Worm (Caenorhabditis elegans) whole organism, mixed stage, embryonic: Measurements from ENCODE around the gene R07B1.9.

Experiments
- M03D4.4 ChIP-seq: sonication (generic microtip); optimal IDR thresholded peaks from 2 replicates; lab custom pipeline; 2017; ENCODE audit warnings: mild to moderate bottlenecking, missing genetic modification characterization, missing compliant biosample characterization
- bed-3 ChIP-seq: fragments of 200-800 bp; sonication (Bioruptor generic); optimal IDR thresholded peaks from 3 replicates; lab custom pipeline; 2018; ENCODE audit warnings: mild to moderate bottlenecking, missing genetic modification characterization, moderate library complexity, missing compliant biosample characterization
- blmp-1 ChIP-seq: fragments of 150-350 bp; optimal IDR thresholded peaks from 2 replicates; lab custom pipeline; 2014; ENCODE audit warnings: missing biosample characterization, missing genetic modification characterization
- ceh-39 ChIP-seq: fragments of 150-350 bp; optimal IDR thresholded peaks from 2 replicates; lab custom pipeline; 2014; ENCODE audit warnings: missing biosample characterization, missing genetic modification characterization
- ces-1 ChIP-seq: fragments of 150-350 bp; optimal IDR thresholded peaks from 2 replicates; lab custom pipeline; 2014; ENCODE audit warnings: missing biosample characterization, missing genetic modification reagents, missing genetic modification characterization
- cnd-1 ChIP-seq: fragments of 200-800 bp; sonication (Bioruptor generic); optimal IDR thresholded peaks from 2 replicates; lab custom pipeline; 2018; ENCODE audit warnings: mild to moderate bottlenecking, missing genetic modification characterization, missing compliant biosample characterization
- elt-1 ChIP-seq: sonication (generic microtip); optimal IDR thresholded peaks from 2 replicates; lab custom pipeline; 2017; ENCODE audit warnings: missing genetic modification characterization, mild to moderate bottlenecking, missing compliant biosample characterization, antibody characterized with exemption, moderate library complexity, borderline replicate concordance; ENCODE audit not compliant: insufficient read depth
- elt-3 ChIP-seq: fragments of 150-350 bp; optimal IDR thresholded peaks from 2 replicates; lab custom pipeline; 2014; ENCODE audit warnings: missing biosample characterization, missing genetic modification characterization
- flh-1 ChIP-seq: fragments of 200-800 bp; sonication (Bioruptor generic); optimal IDR thresholded peaks from 2 replicates; lab custom pipeline; 2018; ENCODE audit warnings: mild to moderate bottlenecking, missing genetic modification characterization, moderate library complexity, missing compliant biosample characterization
- hlh-1 ChIP-seq: fragments of 150-350 bp; optimal IDR thresholded peaks from 2 replicates; lab custom pipeline; 2014; ENCODE audit warnings: missing biosample characterization, missing genetic modification reagents, missing genetic modification characterization
- lin-32 ChIP-seq: fragments of 200-800 bp; sonication (Bioruptor generic); optimal IDR thresholded peaks from 2 replicates; lab custom pipeline; 2018; ENCODE audit warnings: mild to moderate bottlenecking, missing genetic modification characterization, missing compliant biosample characterization
- lsy-2 ChIP-seq: fragments of 150-350 bp; optimal IDR thresholded peaks from 2 replicates; lab custom pipeline; 2014; ENCODE audit warnings: missing biosample characterization, missing genetic modification characterization
- mab-5 ChIP-seq: fragments of 150-350 bp; optimal IDR thresholded peaks from 2 replicates; lab custom pipeline; 2014; ENCODE audit warnings: missing biosample characterization, missing genetic modification characterization
- mep-1 ChIP-seq: fragments of 150-350 bp; optimal IDR thresholded peaks from 2 replicates; lab custom pipeline; 2017; ENCODE audit warnings: missing biosample characterization, missing genetic modification reagents, missing genetic modification characterization, inconsistent platforms
- nhr-12 ChIP-seq: fragments of 150-350 bp; optimal IDR thresholded peaks from 2 replicates; lab custom pipeline; 2014; ENCODE audit warnings: missing biosample characterization, missing genetic modification characterization
- nhr-2 ChIP-seq: fragments of 150-350 bp; optimal IDR thresholded peaks from 2 replicates; lab custom pipeline; 2014; ENCODE audit warnings: missing biosample characterization, missing genetic modification characterization
- nhr-28 ChIP-seq: fragments of 150-350 bp; optimal IDR thresholded peaks from 2 replicates; lab custom pipeline; 2014; ENCODE audit warnings: missing biosample characterization, missing genetic modification characterization
- nhr-76 ChIP-seq: sonication (generic microtip); optimal IDR thresholded peaks from 2 replicates; lab custom pipeline; 2017; ENCODE audit warnings: missing biosample characterization, missing genetic modification characterization
- pha-4 ChIP-seq: fragments of 150-350 bp; optimal IDR thresholded peaks from 2 replicates; lab custom pipeline; 2018; ENCODE audit warnings: missing biosample characterization, missing genetic modification reagents, missing genetic modification characterization
- sem-2 ChIP-seq: fragments of 200-800 bp; sonication (Bioruptor generic); optimal IDR thresholded peaks from 2 replicates; lab custom pipeline; 2018; ENCODE audit warnings: mild to moderate bottlenecking, missing genetic modification characterization, missing compliant biosample characterization
- snpc-4 ChIP-seq: fragments of 150-350 bp; optimal IDR thresholded peaks from 2 replicates; lab custom pipeline; 2014; ENCODE audit warnings: missing biosample characterization, missing genetic modification characterization
- sptf-1 ChIP-seq: sonication (generic microtip); optimal IDR thresholded peaks from 2 replicates; lab custom pipeline; 2017; ENCODE audit warnings: mild to moderate bottlenecking, missing genetic modification characterization, moderate library complexity, missing compliant biosample characterization
- tbx-8 ChIP-seq: fragments of 200-800 bp; sonication (Bioruptor generic); optimal IDR thresholded peaks from 2 replicates; lab custom pipeline; 2018; ENCODE audit warnings: mild to moderate bottlenecking, missing genetic modification characterization, moderate library complexity, missing compliant biosample characterization
- unc-120 ChIP-seq: sonication (generic microtip); optimal IDR thresholded peaks from 2 replicates; lab custom pipeline; 2017; ENCODE audit warnings: missing genetic modification characterization, missing compliant biosample characterization; ENCODE audit not compliant: poor library complexity, severe bottlenecking
- unc-39 ChIP-seq: fragments of 150-350 bp; optimal IDR thresholded peaks from 2 replicates; lab custom pipeline; 2014; ENCODE audit warnings: missing biosample characterization, missing genetic modification characterization
- unc-62 ChIP-seq: fragments of 150-350 bp; optimal IDR thresholded peaks from 2 replicates; lab custom pipeline; 2014; ENCODE audit warnings: missing biosample characterization, missing genetic modification reagents, missing genetic modification characterization
- ztf-11 ChIP-seq: fragments of 150-350 bp; optimal IDR thresholded peaks from 2 replicates; lab custom pipeline; 2014; ENCODE audit warnings: missing biosample characterization, missing genetic modification characterization

Gene R07B1.9

DNA sequence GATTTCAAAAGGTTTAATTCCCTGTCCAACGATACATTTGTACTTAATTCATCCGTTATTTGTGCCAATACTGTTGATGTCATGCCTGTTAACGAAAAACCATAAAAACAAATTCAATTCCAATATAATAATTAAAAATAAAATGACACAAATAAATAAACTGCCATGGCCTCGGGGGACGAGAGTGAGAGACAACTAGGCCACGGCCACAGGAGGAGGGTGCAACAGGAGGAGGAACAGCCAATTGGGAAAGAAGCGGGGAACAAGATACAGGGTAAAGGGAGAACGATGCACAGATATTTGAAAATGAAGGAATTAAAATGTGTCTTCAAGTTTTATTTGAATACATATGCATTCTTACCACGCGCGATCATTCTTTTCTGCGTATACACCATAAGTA is 40.1 kb downstream of the R07B1.9 start, which contains the start of gene F21G4.6:
Gene F21G4.6 (minus strand): TSS at position 87 of the 400 bp plus-strand sequence.
- TF ChIP-seq unc-39 (tag; lab: Kevin White, UChicago) (no peak), mab-5 (tag; lab: Kevin White, UChicago) (no peak), flh-1 (no peak), lsy-2 (no peak), blmp-1 (no peak), nhr-76 (no peak), ces-1 (no peak), sem-2 (GFP tag; lab: Kevin White, UChicago) (no peak), ztf-11 (tag; lab: Kevin White, UChicago) (no peak), elt-1 (tag; lab: Kevin White, UChicago) (no peak), nhr-12 (tag; lab: Kevin White, UChicago) (no peak), ceh-39 (tag; lab: Kevin White, UChicago) (no peak), cnd-1 (tag; lab: Kevin White, UChicago) (no peak), sptf-1 (no peak), pha-4 (tag; lab: Kevin White, UChicago) (no peak), mep-1 (tag; lab: Kevin White, UChicago) (no peak)

DNA sequence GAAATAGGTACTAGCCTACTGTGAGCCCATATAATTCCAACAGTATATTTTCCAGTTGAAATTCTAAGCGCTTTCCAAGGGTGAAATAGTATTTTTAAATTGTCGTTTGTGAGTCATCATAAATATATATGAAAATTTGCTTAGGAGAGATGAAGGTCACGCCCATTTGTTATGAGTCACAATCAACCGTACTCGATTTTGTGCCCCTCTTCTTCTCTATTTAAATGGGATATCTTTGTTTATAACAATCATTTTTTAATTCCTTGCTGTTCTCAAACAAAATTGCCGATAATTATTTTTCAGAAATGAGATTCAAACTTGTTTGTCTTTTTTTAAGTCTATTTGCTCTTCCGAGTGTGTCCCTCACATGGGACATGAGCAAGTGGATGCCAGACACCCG is 41.8 kb downstream of the R07B1.9 start, which contains the start of gene folr-1:
Gene folr-1 (plus strand): TSS at position 301 of the 400 bp plus-strand sequence.
- TF ChIP-seq pha-4 (tag; lab: Kevin White, UChicago) (no peak), flh-1 (no peak), nhr-2 (no peak), snpc-4 (tag; lab: Kevin White, UChicago) (no peak)

DNA sequence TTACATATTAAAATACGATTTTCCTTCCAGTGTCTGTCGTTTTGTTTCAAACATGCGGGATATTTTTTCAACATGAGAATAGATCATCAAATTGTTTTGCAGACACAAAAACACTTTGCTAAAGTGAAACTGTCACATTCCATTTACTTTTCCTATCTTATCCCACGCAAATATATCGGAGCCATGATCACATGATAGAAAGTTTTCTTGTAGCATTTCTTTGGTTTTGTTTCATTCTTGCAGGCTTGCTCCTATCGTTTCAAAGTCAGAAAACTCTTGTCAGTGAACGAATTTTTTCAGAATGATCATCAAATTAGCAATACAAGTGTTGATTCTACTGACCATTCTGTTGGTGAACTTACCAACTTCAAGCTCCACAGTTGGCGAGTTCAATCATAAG is 44.0 kb downstream of the R07B1.9 start, which contains the start of gene C17G1.2:
Gene C17G1.2 (plus strand): TSS at position 301 of the 400 bp plus-strand sequence.
- TF ChIP-seq M03D4.4 (no peak), unc-120 (tag; lab: Kevin White, UChicago) (no peak), bed-3 (GFP tag; lab: Kevin White, UChicago) (no peak), lsy-2 (no peak), ces-1 (no peak), sptf-1 (no peak), unc-39 (tag; lab: Kevin White, UChicago) (no peak), elt-3 (no peak), unc-62 (GFP tag; lab: Kevin White, UChicago) (no peak), nhr-28 (tag; lab: Kevin White, UChicago) (no peak)

DNA sequence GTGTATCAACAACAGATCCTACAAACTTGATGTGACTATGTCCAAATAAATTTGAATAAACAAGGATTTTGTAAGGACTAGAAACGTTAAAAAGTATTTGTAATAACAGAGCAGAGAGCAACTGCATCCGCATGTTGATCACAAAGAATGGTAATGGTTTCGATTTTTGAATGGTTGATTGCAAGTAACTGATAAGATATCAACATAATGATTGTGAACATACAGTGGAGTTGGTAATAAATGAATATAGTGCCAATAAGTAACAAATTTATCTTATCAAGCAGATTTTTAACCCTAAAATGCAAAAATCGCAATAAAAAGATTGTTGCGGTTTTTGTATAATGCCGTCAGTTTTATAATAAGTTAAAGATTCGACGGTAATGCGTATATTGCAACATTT is 47.7 kb downstream of the R07B1.9 start, which contains the start of gene ugt-23:
Gene ugt-23 (minus strand): TSS at position 212 of the 400 bp plus-strand sequence.
- TF ChIP-seq bed-3 (GFP tag; lab: Kevin White, UChicago) (no peak), nhr-28 (tag; lab: Kevin White, UChicago) (no peak), flh-1 (no peak), unc-62 (GFP tag; lab: Kevin White, UChicago) (no peak), mep-1 (tag; lab: Kevin White, UChicago) (no peak), nhr-2 (no peak), hlh-1 (tag; lab: Kevin White, UChicago) (no peak), pha-4 (tag; lab: Kevin White, UChicago) (no peak), lin-32 (no peak), blmp-1 (no peak)

DNA sequence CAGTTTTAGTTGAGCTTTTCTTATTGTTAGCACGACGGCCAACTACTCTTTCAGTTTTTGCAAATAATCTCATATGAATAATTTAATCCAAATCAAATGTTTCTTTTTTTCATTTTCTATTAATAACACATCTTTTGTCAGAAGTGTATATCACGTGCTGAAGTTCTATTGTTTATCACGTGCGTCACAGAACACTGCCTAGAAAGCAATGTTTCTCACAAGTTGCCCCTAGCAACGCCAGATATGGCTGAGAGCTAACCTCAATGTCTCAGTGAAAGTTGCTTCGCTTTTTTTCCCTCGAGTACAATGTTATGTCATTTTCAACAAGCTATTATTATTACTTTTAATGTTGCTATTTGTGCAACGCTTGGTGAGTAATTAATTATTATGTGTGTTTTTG is 50.8 kb downstream of the R07B1.9 start:
- no peak for TF ChIP-seq elt-1 (tag; lab: Kevin White, UChicago)
- no peak for TF ChIP-seq tbx-8
- TF ChIP-seq nhr-28 (tag; lab: Kevin White, UChicago): no peak
